Worm (Caenorhabditis elegans) whole organism, dauer: ENCODE results near the gene Y54G2A.73.

Experiments
- unc-62 ChIP-seq: sonication (generic microtip); optimal IDR thresholded peaks from 2 replicates; lab custom pipeline; 2017; ENCODE audit warnings: missing biosample characterization, missing genetic modification reagents, missing genetic modification characterization

Y54G2A.73 gene

DNA sequence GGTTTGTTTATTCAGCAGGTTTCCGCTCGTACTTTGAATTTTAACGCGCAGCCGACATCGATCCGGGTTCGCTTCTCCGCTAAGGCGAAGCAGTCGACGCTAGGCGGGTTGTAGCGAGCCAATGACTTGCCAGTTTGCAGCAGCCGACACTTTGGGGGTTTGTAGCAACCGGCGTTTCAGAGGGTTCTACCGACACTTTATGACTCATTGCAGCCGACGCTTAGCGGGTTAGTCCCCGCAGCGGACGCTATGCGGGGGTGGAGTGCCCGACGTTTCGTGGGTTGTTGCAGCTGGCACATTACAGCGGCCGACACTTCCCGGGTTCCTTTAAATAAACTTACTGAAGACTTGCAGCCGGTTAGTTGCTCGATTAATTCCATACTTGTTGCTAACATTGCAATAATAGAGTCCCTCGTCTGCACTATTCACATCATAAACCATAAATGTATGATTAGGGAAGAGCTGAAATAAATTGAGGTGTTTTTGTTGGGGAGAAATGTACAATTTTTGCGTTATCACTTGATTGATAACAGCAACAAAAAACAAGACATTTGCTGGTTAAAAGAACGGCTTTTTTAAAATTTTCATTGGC lies 39.2 kb downstream of the Y54G2A.73 start, which contains the start of gene Y54G2A.57:
Y54G2A.57 (plus strand) TSS at position 542 of the 592 bp plus-strand sequence.
- no peak for TF ChIP-seq unc-62

DNA sequence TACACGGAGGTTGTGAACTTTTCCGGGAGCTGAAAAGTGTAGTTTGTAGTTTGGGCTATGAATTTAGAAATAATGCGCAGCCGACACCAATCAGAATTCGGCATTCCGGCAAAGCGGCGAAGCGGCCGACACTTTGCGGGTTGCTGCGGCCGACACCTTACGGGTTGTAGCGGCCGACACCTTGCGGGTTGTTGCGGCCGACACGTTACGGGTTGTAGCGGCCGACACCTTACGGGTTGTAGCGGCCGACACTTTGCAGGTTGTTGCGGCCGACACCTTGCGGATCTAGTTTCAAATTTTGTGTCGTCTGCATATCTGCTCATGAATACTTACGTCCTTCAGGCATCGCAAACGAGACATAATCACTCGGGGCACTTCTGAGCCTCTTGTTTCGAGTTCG lies 41.8 kb downstream of the Y54G2A.73 start:
- TF ChIP-seq unc-62, result no peak

DNA sequence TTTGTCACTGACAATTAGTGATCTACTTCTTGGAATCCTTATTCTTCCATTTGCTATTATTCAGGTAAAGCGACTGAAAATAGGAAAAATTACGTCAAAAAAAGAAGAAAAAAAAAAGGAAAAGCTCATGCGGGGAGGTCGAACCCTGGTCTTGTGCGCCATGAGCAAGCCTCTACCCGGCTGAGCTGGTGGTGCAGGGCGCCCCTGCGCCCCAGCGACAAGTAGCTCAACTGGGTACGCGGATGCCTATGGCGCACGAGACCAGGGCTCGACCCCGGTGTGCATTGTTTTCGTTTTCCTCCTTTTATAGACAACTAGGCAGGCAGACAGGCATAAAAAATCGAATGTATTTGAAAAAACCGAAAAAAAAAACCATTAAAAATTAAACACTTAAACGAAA lies 48.5 kb downstream of the Y54G2A.73 start:
- TF ChIP-seq unc-62, result no peak

DNA sequence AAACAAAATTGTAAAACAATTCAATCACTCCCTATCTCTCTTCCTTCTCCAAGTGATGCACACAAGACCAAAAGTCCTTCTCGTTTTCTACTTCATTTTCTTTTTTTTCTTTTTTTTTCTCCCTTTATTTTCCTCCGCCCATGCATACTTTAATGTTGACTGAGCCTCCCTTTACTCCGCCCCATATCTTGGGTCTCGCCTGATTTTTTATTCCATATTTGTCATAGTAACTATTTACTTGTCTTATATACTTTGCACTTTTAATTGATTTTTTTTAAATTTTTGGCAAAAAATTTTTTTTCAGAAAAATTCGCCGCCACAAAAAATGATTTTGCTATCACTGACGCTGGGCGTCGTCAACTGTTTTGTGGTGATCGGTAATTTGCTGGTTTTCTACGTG lies 48.9 kb downstream of the Y54G2A.73 start, which contains the start of gene ser-6:
ser-6 (plus strand) TSS at position 301 of the 400 bp plus-strand sequence.
- TF ChIP-seq unc-62, result no peak
